Worm (Caenorhabditis elegans) whole organism, mixed stage, embryonic: ENCODE data around the gene T28H11.7.

ENCODE experiments used
- M03D4.4 ChIP-seq: sonication (generic microtip); optimal IDR thresholded peaks from 2 replicates; lab custom pipeline; 2017; ENCODE audit warnings: mild to moderate bottlenecking, missing genetic modification characterization, missing compliant biosample characterization
- bed-3 ChIP-seq: fragments of 200-800 bp; sonication (Bioruptor generic); optimal IDR thresholded peaks from 3 replicates; lab custom pipeline; 2018; ENCODE audit warnings: mild to moderate bottlenecking, missing genetic modification characterization, moderate library complexity, missing compliant biosample characterization
- blmp-1 ChIP-seq: fragments of 150-350 bp; optimal IDR thresholded peaks from 2 replicates; lab custom pipeline; 2014; ENCODE audit warnings: missing biosample characterization, missing genetic modification characterization
- ceh-43 ChIP-seq: fragments of 200-800 bp; sonication (Bioruptor generic); optimal IDR thresholded peaks from 2 replicates; lab custom pipeline; 2018; ENCODE audit warnings: mild to moderate bottlenecking, missing genetic modification characterization, moderate library complexity, missing compliant biosample characterization
- ceh-83 ChIP-seq: fragments of 200-800 bp; sonication (Bioruptor generic); optimal IDR thresholded peaks from 2 replicates; lab custom pipeline; 2018; ENCODE audit warnings: mild to moderate bottlenecking, missing genetic modification characterization, missing compliant biosample characterization
- ces-1 ChIP-seq: fragments of 150-350 bp; optimal IDR thresholded peaks from 2 replicates; lab custom pipeline; 2014; ENCODE audit warnings: missing biosample characterization, missing genetic modification reagents, missing genetic modification characterization
- cnd-1 ChIP-seq: fragments of 200-800 bp; sonication (Bioruptor generic); optimal IDR thresholded peaks from 2 replicates; lab custom pipeline; 2018; ENCODE audit warnings: mild to moderate bottlenecking, missing genetic modification characterization, missing compliant biosample characterization
- drap-1 ChIP-seq: fragments of 200-800 bp; sonication (Bioruptor generic); optimal IDR thresholded peaks from 3 replicates; lab custom pipeline; 2018; ENCODE audit warnings: mild to moderate bottlenecking, missing genetic modification characterization, missing compliant biosample characterization
- elt-1 ChIP-seq: sonication (generic microtip); optimal IDR thresholded peaks from 2 replicates; lab custom pipeline; 2017; ENCODE audit warnings: missing genetic modification characterization, mild to moderate bottlenecking, missing compliant biosample characterization, antibody characterized with exemption, moderate library complexity, borderline replicate concordance; ENCODE audit not compliant: insufficient read depth
- elt-3 ChIP-seq: fragments of 150-350 bp; optimal IDR thresholded peaks from 2 replicates; lab custom pipeline; 2014; ENCODE audit warnings: missing biosample characterization, missing genetic modification characterization
- flh-1 ChIP-seq: fragments of 200-800 bp; sonication (Bioruptor generic); optimal IDR thresholded peaks from 2 replicates; lab custom pipeline; 2018; ENCODE audit warnings: mild to moderate bottlenecking, missing genetic modification characterization, moderate library complexity, missing compliant biosample characterization
- hlh-1 ChIP-seq: fragments of 150-350 bp; optimal IDR thresholded peaks from 2 replicates; lab custom pipeline; 2014; ENCODE audit warnings: missing biosample characterization, missing genetic modification reagents, missing genetic modification characterization
- lin-32 ChIP-seq: fragments of 200-800 bp; sonication (Bioruptor generic); optimal IDR thresholded peaks from 2 replicates; lab custom pipeline; 2018; ENCODE audit warnings: mild to moderate bottlenecking, missing genetic modification characterization, missing compliant biosample characterization
- lsy-2 ChIP-seq: fragments of 150-350 bp; optimal IDR thresholded peaks from 2 replicates; lab custom pipeline; 2014; ENCODE audit warnings: missing biosample characterization, missing genetic modification characterization
- mab-5 ChIP-seq: fragments of 150-350 bp; optimal IDR thresholded peaks from 2 replicates; lab custom pipeline; 2014; ENCODE audit warnings: missing biosample characterization, missing genetic modification characterization
- mep-1 ChIP-seq: fragments of 150-350 bp; optimal IDR thresholded peaks from 2 replicates; lab custom pipeline; 2017; ENCODE audit warnings: missing biosample characterization, missing genetic modification reagents, missing genetic modification characterization, inconsistent platforms
- mls-2 ChIP-seq: sonication (generic microtip); optimal IDR thresholded peaks from 2 replicates; lab custom pipeline; 2016; ENCODE audit warnings: mild to moderate bottlenecking, missing genetic modification characterization, moderate library complexity, missing compliant biosample characterization
- nhr-12 ChIP-seq: fragments of 150-350 bp; optimal IDR thresholded peaks from 2 replicates; lab custom pipeline; 2014; ENCODE audit warnings: missing biosample characterization, missing genetic modification characterization
- nhr-2 ChIP-seq: fragments of 150-350 bp; optimal IDR thresholded peaks from 2 replicates; lab custom pipeline; 2014; ENCODE audit warnings: missing biosample characterization, missing genetic modification characterization
- nhr-237 ChIP-seq: fragments of 150-350 bp; optimal IDR thresholded peaks from 2 replicates; lab custom pipeline; 2014; ENCODE audit warnings: missing biosample characterization, missing genetic modification characterization
- nhr-28 ChIP-seq: fragments of 150-350 bp; optimal IDR thresholded peaks from 2 replicates; lab custom pipeline; 2014; ENCODE audit warnings: missing biosample characterization, missing genetic modification characterization
- nhr-76 ChIP-seq: sonication (generic microtip); optimal IDR thresholded peaks from 2 replicates; lab custom pipeline; 2017; ENCODE audit warnings: missing biosample characterization, missing genetic modification characterization
- pha-4 ChIP-seq: fragments of 150-350 bp; optimal IDR thresholded peaks from 2 replicates; lab custom pipeline; 2018; ENCODE audit warnings: missing biosample characterization, missing genetic modification reagents, missing genetic modification characterization
- sem-2 ChIP-seq: fragments of 200-800 bp; sonication (Bioruptor generic); optimal IDR thresholded peaks from 2 replicates; lab custom pipeline; 2018; ENCODE audit warnings: mild to moderate bottlenecking, missing genetic modification characterization, missing compliant biosample characterization
- snpc-4 ChIP-seq: fragments of 150-350 bp; optimal IDR thresholded peaks from 2 replicates; lab custom pipeline; 2014; ENCODE audit warnings: missing biosample characterization, missing genetic modification characterization
- sptf-1 ChIP-seq: sonication (generic microtip); optimal IDR thresholded peaks from 2 replicates; lab custom pipeline; 2017; ENCODE audit warnings: mild to moderate bottlenecking, missing genetic modification characterization, moderate library complexity, missing compliant biosample characterization
- unc-39 ChIP-seq: fragments of 150-350 bp; optimal IDR thresholded peaks from 2 replicates; lab custom pipeline; 2014; ENCODE audit warnings: missing biosample characterization, missing genetic modification characterization
- unc-62 ChIP-seq: fragments of 150-350 bp; optimal IDR thresholded peaks from 2 replicates; lab custom pipeline; 2014; ENCODE audit warnings: missing biosample characterization, missing genetic modification reagents, missing genetic modification characterization
- zip-8 ChIP-seq: fragments of 150-350 bp; optimal IDR thresholded peaks from 2 replicates; lab custom pipeline; 2014; ENCODE audit warnings: missing biosample characterization, missing genetic modification characterization
- ztf-11 ChIP-seq: fragments of 150-350 bp; optimal IDR thresholded peaks from 2 replicates; lab custom pipeline; 2014; ENCODE audit warnings: missing biosample characterization, missing genetic modification characterization

The T28H11.7 gene

ce11 chrIV:4983746-4984145 lies 33.2 kb downstream of the T28H11.7 start, which contains the start of gene clec-176:
clec-176 (plus strand) TSS chrIV:4984046.
- no peak for TF ChIP-seq elt-3 (tag; lab: Kevin White, UChicago)
- TF ChIP-seq mls-2: no peak
- no peak for TF ChIP-seq nhr-2 (tag; lab: Kevin White, UChicago)
- no peak for TF ChIP-seq mab-5 (tag; lab: Kevin White, UChicago)
- no peak for TF ChIP-seq elt-1
- TF ChIP-seq nhr-76 (tag; lab: Kevin White, UChicago): no peak
- no peak for TF ChIP-seq drap-1 (GFP tag; lab: Kevin White, UChicago)
- no peak for TF ChIP-seq lin-32 (GFP tag; lab: Kevin White, UChicago)
- no peak for TF ChIP-seq bed-3 (GFP tag; lab: Kevin White, UChicago)

ce11 chrIV:4982477-4982876 lies 34.5 kb downstream of the T28H11.7 start, which contains the start of gene E03H12.4:
E03H12.4 (plus strand) TSS chrIV:4982596.
- TF ChIP-seq flh-1: no peak
- TF ChIP-seq mep-1: no peak
- TF ChIP-seq pha-4 (tag; lab: Kevin White, UChicago): no peak
- no peak for TF ChIP-seq lin-32 (GFP tag; lab: Kevin White, UChicago)
- TF ChIP-seq M03D4.4 (tag; lab: Kevin White, UChicago): no peak
- no peak for TF ChIP-seq cnd-1 (tag; lab: Kevin White, UChicago)
- TF ChIP-seq nhr-2 (tag; lab: Kevin White, UChicago): no peak
- no peak for TF ChIP-seq sem-2 (GFP tag; lab: Kevin White, UChicago)
- no peak for TF ChIP-seq nhr-76 (tag; lab: Kevin White, UChicago)
- TF ChIP-seq mab-5 (tag; lab: Kevin White, UChicago): no peak
- no peak for TF ChIP-seq lsy-2 (tag; lab: Kevin White, UChicago)
- TF ChIP-seq nhr-12 (tag; lab: Kevin White, UChicago): no peak
- no peak for TF ChIP-seq ces-1 (GFP tag; lab: Kevin White, UChicago)
- no peak for TF ChIP-seq unc-39
- no peak for TF ChIP-seq ceh-83 (GFP tag; lab: Kevin White, UChicago)
- TF ChIP-seq drap-1 (GFP tag; lab: Kevin White, UChicago): no peak
- TF ChIP-seq snpc-4 (tag; lab: Kevin White, UChicago): no peak

ce11 chrIV:4981027-4981426 lies 35.9 kb downstream of the T28H11.7 start, which contains the start of gene srz-24:
srz-24 (minus strand) TSS chrIV:4981127.
- TF ChIP-seq elt-3 (tag; lab: Kevin White, UChicago): no peak
- TF ChIP-seq lin-32 (GFP tag; lab: Kevin White, UChicago): no peak
- TF ChIP-seq ztf-11 (tag; lab: Kevin White, UChicago): no peak
- TF ChIP-seq sem-2 (GFP tag; lab: Kevin White, UChicago): no peak
- TF ChIP-seq blmp-1 (tag; lab: Kevin White, UChicago): no peak
- no peak for TF ChIP-seq zip-8 (tag; lab: Kevin White, UChicago)
- no peak for TF ChIP-seq pha-4 (tag; lab: Kevin White, UChicago)
- no peak for TF ChIP-seq nhr-12 (tag; lab: Kevin White, UChicago)
- TF ChIP-seq ceh-83 (GFP tag; lab: Kevin White, UChicago): no peak
- TF ChIP-seq hlh-1 (tag; lab: Kevin White, UChicago): no peak
- TF ChIP-seq unc-62 (GFP tag; lab: Kevin White, UChicago): no peak
- no peak for TF ChIP-seq lsy-2 (tag; lab: Kevin White, UChicago)
- no peak for TF ChIP-seq flh-1

DNA sequence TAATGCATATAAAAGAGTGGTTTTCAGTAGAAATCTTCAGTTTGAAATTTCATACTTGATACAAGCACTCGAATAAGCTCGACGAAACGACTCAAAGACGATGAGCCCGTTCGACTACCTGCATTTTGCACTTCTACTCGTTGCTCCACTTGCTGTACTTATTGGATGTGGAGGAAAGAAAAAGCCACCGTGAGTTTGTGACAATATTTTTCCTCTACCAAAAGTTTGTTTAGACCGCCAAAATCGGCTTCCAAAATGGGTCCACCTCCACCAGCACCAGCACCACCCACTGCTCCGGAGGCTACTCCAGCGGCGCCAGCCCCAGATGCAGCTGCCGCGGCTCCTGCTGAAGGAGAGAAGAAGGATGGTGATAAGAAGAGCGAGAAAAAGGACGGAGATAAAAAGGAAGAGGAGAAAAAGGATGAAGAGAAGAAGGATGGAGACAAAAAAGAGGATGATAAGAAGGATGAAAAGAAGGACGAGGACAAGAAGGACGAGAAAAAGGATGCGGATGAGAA lies 39.7 kb downstream of the T28H11.7 start, which contains the start of gene E03H12.5:
TSS of gene E03H12.5 (plus strand) at position 51 of the 518 bp plus-strand sequence.
- no peak for TF ChIP-seq nhr-12 (tag; lab: Kevin White, UChicago)
- TF ChIP-seq nhr-237 (tag; lab: Kevin White, UChicago): no peak
- TF ChIP-seq nhr-76 (tag; lab: Kevin White, UChicago): no peak
- TF ChIP-seq ceh-43 (GFP tag; lab: Kevin White, UChicago): no peak
- TF ChIP-seq bed-3 (GFP tag; lab: Kevin White, UChicago): no peak
- no peak for TF ChIP-seq nhr-28 (tag; lab: Kevin White, UChicago)

ce11 chrIV:4975995-4976394 lies 41.0 kb downstream of the T28H11.7 start, which contains the start of gene Y9C9A.16:
Y9C9A.16 (minus strand) TSS chrIV:4976125.
- TF ChIP-seq nhr-76 (tag; lab: Kevin White, UChicago) (no peak), sptf-1 (tag; lab: Kevin White, UChicago) (no peak)
